Fruit fly (Drosophila melanogaster): ENCODE results near the gene RhoGEF3.

RhoGEF3 gene

dm6 chr3L:262724-263177, 14.5 kb upstream of the RhoGEF3 start (continued):
- TF ChIP-seq CG6689 (GFP tag; IDR thresholded peaks at IDR 0.05) = no peak
- TF ChIP-seq Sox102F (GFP tag; optimal IDR thresholded peaks at IDR 0.05) = no peak
- TF ChIP-seq CG5180 (GFP tag; optimal IDR thresholded peaks at IDR 0.05) = no peak
- TF ChIP-seq bab2 (GFP tag; optimal IDR thresholded peaks at IDR 0.05) = no peak
- peak; percentile 96 for TF ChIP-seq chinmo (GFP tag; IDR thresholded peaks at IDR 0.05; ENCODE audit: partially characterized antibody)
- no peak for TF ChIP-seq cas (GFP tag; IDR thresholded peaks at IDR 0.05)
- TF ChIP-seq Dek (tag; optimal IDR thresholded peaks at IDR 0.05) = no peak
- no peak for TF ChIP-seq wek (GFP tag; optimal IDR thresholded peaks at IDR 0.05)
- no peak for TF ChIP-seq luna (GFP tag; optimal IDR thresholded peaks at IDR 0.05)
- TF ChIP-seq HLH4C (GFP tag; IDR thresholded peaks at IDR 0.05; ENCODE audit: partially characterized antibody) = peak; percentile 70
- TF ChIP-seq Hr78 (GFP tag; optimal IDR thresholded peaks at IDR 0.05) = peak in 1 of 2 experiments; percentile 83
- TF ChIP-seq Usf (GFP tag; optimal IDR thresholded peaks at IDR 0.05) = no peak
- no peak for TF ChIP-seq CG16779 (GFP tag; IDR thresholded peaks at IDR 0.05)
- no peak for TF ChIP-seq HHEX (GFP tag; optimal IDR thresholded peaks at IDR 0.05)
- TF ChIP-seq Ets65A (GFP tag) = no peak
- no peak for TF ChIP-seq mam (GFP tag; optimal IDR thresholded peaks at IDR 0.05)
- no peak for TF ChIP-seq Doc2 (GFP tag; IDR thresholded peaks at IDR 0.05)
- no peak for TF ChIP-seq CG1602 (GFP tag; optimal IDR thresholded peaks at IDR 0.05)
- no peak for TF ChIP-seq gem (tag; optimal IDR thresholded peaks at IDR 0.05)
- no peak for TF ChIP-seq CG18619 (GFP tag; optimal IDR thresholded peaks at IDR 0.05)
- TF ChIP-seq CG3726 (GFP tag; IDR thresholded peaks at IDR 0.05) = no peak
- TF ChIP-seq CG7745 (tag; optimal IDR thresholded peaks at IDR 0.05) = no peak
- TF ChIP-seq CG32532 (GFP tag; IDR thresholded peaks at IDR 0.05) = no peak
- peak; percentile 47; the same call in 1 of the 3 replicates for TF ChIP-seq Dbx (GFP tag; IDR thresholded peaks at IDR 0.05)
- no peak for TF ChIP-seq CG10366 (GFP tag; IDR thresholded peaks at IDR 0.05)
- no peak for TF ChIP-seq CG9215 (GFP tag; IDR thresholded peaks at IDR 0.05)
- TF ChIP-seq ap (GFP tag; IDR thresholded peaks at IDR 0.05) = no peak
- TF ChIP-seq CG4707 (GFP tag; optimal IDR thresholded peaks at IDR 0.05) = no peak
- TF ChIP-seq hb (GFP tag; IDR thresholded peaks at IDR 0.05; ENCODE audit: partially characterized antibody) = peak; percentile 58; the same call in 2 of the 3 replicates
- TF ChIP-seq ase (GFP tag; IDR thresholded peaks at IDR 0.05) = no peak
- TF ChIP-seq tio (GFP tag; optimal IDR thresholded peaks at IDR 0.05) = no peak
- TF ChIP-seq trh (GFP tag; optimal IDR thresholded peaks at IDR 0.05) = no peak
- TF ChIP-seq CG1603 (tag; optimal IDR thresholded peaks at IDR 0.05) = peak; percentile 26
- no peak for TF ChIP-seq CG7928 (GFP tag; optimal IDR thresholded peaks at IDR 0.05)
- peak; percentile 79 for TF ChIP-seq Med (GFP tag)
- no peak for TF ChIP-seq sqz (GFP tag; optimal IDR thresholded peaks at IDR 0.05)
- no peak for TF ChIP-seq ems (GFP tag; optimal IDR thresholded peaks at IDR 0.05)
- no peak for TF ChIP-seq pnt (GFP tag; optimal IDR thresholded peaks at IDR 0.05)
- TF ChIP-seq twi (tag; optimal IDR thresholded peaks at IDR 0.05) = no peak
- no peak for TF ChIP-seq CG17361 (GFP tag; IDR thresholded peaks at IDR 0.05)
- no peak for TF ChIP-seq CG7357 (GFP tag; IDR thresholded peaks at IDR 0.05)
- no peak for TF ChIP-seq Abd-B (GFP tag; optimal IDR thresholded peaks at IDR 0.05)
- TF ChIP-seq CG12744 (GFP tag; optimal IDR thresholded peaks at IDR 0.05) = no peak
- no peak for TF ChIP-seq org-1 (GFP tag; optimal IDR thresholded peaks at IDR 0.05)
- peak; percentile 54 for TF ChIP-seq CG13894 (tag; optimal IDR thresholded peaks at IDR 0.05)
- TF ChIP-seq zf30C (GFP tag; optimal IDR thresholded peaks at IDR 0.05) = no peak
- no peak for TF ChIP-seq CG15696 (tag; optimal IDR thresholded peaks at IDR 0.05)
- no peak for TF ChIP-seq CG2875 (GFP tag; optimal IDR thresholded peaks at IDR 0.05)
- TF ChIP-seq CG7372 (GFP tag; IDR thresholded peaks at IDR 0.05) = no peak
- TF ChIP-seq CG17829 (tag; optimal IDR thresholded peaks at IDR 0.05) = peak; percentile 7
- TF ChIP-seq fd96Cb (tag; optimal IDR thresholded peaks at IDR 0.05) = no peak

Data from whole organism, embryonic.